Fruit fly (Drosophila melanogaster): ENCODE results near the gene tmod.

dm6 chr3R:30496103-30496858, 36.1 kb upstream of the tmod start, which contains the start of gene PH4alphaMP:
- no peak for TF ChIP-seq psq (optimal IDR thresholded peaks at IDR 0.05)
- no peak for TF ChIP-seq pan (optimal IDR thresholded peaks at IDR 0.05)
- no peak for TF ChIP-seq usp (GFP tag; optimal IDR thresholded peaks at IDR 0.05)
